Worm (Caenorhabditis elegans): ENCODE results near the gene F16B4.6.

Gene F16B4.6

ce11 chrV:1547843-1548242 lies 39.2 kb upstream of the F16B4.6 start, which contains the start of gene F52F10.2:
TSS of gene F52F10.2 (plus strand) at chrV:1548143.
- no peak for TF ChIP-seq hmg-11 (tag; optimal IDR thresholded peaks at IDR 0.05)
- TF ChIP-seq R02D3.7 (tag; optimal IDR thresholded peaks at IDR 0.05): no peak
- TF ChIP-seq ceh-28 (tag; optimal IDR thresholded peaks at IDR 0.05): no peak
- no peak for TF ChIP-seq lin-15B (tag; optimal IDR thresholded peaks at IDR 0.05)
- no peak for TF ChIP-seq ztf-4 (tag; optimal IDR thresholded peaks at IDR 0.05)
- TF ChIP-seq sea-2 (GFP tag; optimal IDR thresholded peaks at IDR 0.05): no peak
- no peak for TF ChIP-seq ceh-16 (tag; optimal IDR thresholded peaks at IDR 0.05)
- TF ChIP-seq nhr-25 (tag; optimal IDR thresholded peaks at IDR 0.05): no peak
- no peak for TF ChIP-seq egl-5 (tag; optimal IDR thresholded peaks at IDR 0.05)
- TF ChIP-seq nhr-11 (tag; optimal IDR thresholded peaks at IDR 0.05): no peak
- TF ChIP-seq nhr-237 (tag; optimal IDR thresholded peaks at IDR 0.05): no peak
- no peak for TF ChIP-seq nhr-67 (tag; optimal IDR thresholded peaks at IDR 0.05)
- no peak for TF ChIP-seq zag-1 (tag; optimal IDR thresholded peaks at IDR 0.05)
- TF ChIP-seq nhr-77 (tag; optimal IDR thresholded peaks at IDR 0.05): no peak
- no peak for TF ChIP-seq ama-1 (optimal IDR thresholded peaks at IDR 0.05)
- no peak for TF ChIP-seq nfya-1 (tag; optimal IDR thresholded peaks at IDR 0.05; ENCODE audit: insufficient read depth)
- no peak for TF ChIP-seq lsy-12 (tag; optimal IDR thresholded peaks at IDR 0.05)

DNA sequence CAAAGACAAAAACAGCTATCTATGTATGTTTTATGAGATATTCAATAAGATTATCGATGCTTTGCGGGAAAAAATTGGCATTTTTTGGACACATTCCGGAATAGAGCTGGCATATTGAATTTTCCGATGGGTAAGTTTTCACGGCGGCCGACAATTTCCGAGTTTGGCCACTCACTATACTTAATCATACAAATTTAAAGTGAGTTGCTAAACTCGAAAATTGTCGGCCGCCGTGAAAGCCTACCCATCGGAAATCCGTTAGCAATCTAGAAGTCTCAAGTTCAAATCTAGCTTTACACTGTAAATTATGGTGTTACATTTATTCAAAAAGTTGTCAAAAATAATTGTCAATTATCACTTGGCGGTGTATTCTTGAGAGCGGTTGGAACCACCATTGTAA lies 36.3 kb upstream of the F16B4.6 start:
- TF ChIP-seq pqm-1 (tag; optimal IDR thresholded peaks at IDR 0.05): no peak

ce11 chrV:1551143-1551542 lies 35.9 kb upstream of the F16B4.6 start:
- TF ChIP-seq snpc-4 (tag; optimal IDR thresholded peaks at IDR 0.05) (no peak), elt-2 (tag; optimal IDR thresholded peaks at IDR 0.05) (no peak), skn-1 (tag; optimal IDR thresholded peaks at IDR 0.05) (no peak), eor-1 (tag; optimal IDR thresholded peaks at IDR 0.05) (no peak), lin-15B (tag; optimal IDR thresholded peaks at IDR 0.05) (no peak), lin-39 (tag; optimal IDR thresholded peaks at IDR 0.05) (no peak)

- no peak for TF ChIP-seq nhr-28 (tag; optimal IDR thresholded peaks at IDR 0.05)
- TF ChIP-seq tbx-2 (tag; optimal IDR thresholded peaks at IDR 0.05): no peak
- TF ChIP-seq ceh-28 (tag; optimal IDR thresholded peaks at IDR 0.05): no peak
- no peak for TF ChIP-seq nhr-25 (tag; optimal IDR thresholded peaks at IDR 0.05)
- no peak for TF ChIP-seq elt-2 (tag; optimal IDR thresholded peaks at IDR 0.05)
- TF ChIP-seq lsy-12 (tag; optimal IDR thresholded peaks at IDR 0.05): no peak
- no peak for TF ChIP-seq egl-5 (tag; optimal IDR thresholded peaks at IDR 0.05)
- no peak for TF ChIP-seq mml-1 (tag; optimal IDR thresholded peaks at IDR 0.05)
- no peak for TF ChIP-seq nhr-11 (tag; optimal IDR thresholded peaks at IDR 0.05)
- no peak for TF ChIP-seq nhr-77 (tag; optimal IDR thresholded peaks at IDR 0.05)
- no peak for TF ChIP-seq skn-1 (tag; optimal IDR thresholded peaks at IDR 0.05)
- no peak for TF ChIP-seq fkh-2 (tag; optimal IDR thresholded peaks at IDR 0.05)
- TF ChIP-seq ztf-4 (tag; optimal IDR thresholded peaks at IDR 0.05): no peak
- no peak for TF ChIP-seq aly-2 (tag; optimal IDR thresholded peaks at IDR 0.05)
- TF ChIP-seq unc-39 (tag; optimal IDR thresholded peaks at IDR 0.05): no peak
Observed at ce11 chrV:1553004-1553403, 34.0 kb upstream of the F16B4.6 start, which contains the start of gene srsx-8. TSS of gene srsx-8 (minus strand) at chrV:1553104.

ce11 chrV:1555072-1555471 lies 31.9 kb upstream of the F16B4.6 start:
- TF ChIP-seq egl-27 (tag; optimal IDR thresholded peaks at IDR 0.05) (no peak), ama-1 (optimal IDR thresholded peaks at IDR 0.05) (no peak), ceh-9 (tag; optimal IDR thresholded peaks at IDR 0.05) (no peak), nhr-237 (tag; optimal IDR thresholded peaks at IDR 0.05) (no peak), lin-39 (tag; optimal IDR thresholded peaks at IDR 0.05) (no peak), ceh-28 (tag; optimal IDR thresholded peaks at IDR 0.05) (no peak), unc-39 (tag; optimal IDR thresholded peaks at IDR 0.05) (no peak)

- TF ChIP-seq unc-39 (tag; optimal IDR thresholded peaks at IDR 0.05) (no peak), pqm-1 (tag; optimal IDR thresholded peaks at IDR 0.05) (peak; percentile 67), pha-4 (tag; optimal IDR thresholded peaks at IDR 0.05) (peak; percentile 13), tbx-2 (tag; optimal IDR thresholded peaks at IDR 0.05) (no peak)
Observed at ce11 chrV:1558113-1558512, 28.9 kb upstream of the F16B4.6 start.

All from whole organism, L3 larva.